Worm (Caenorhabditis elegans) whole organism, L4/young adult: ENCODE data around the gene T23E1.3.
A peak's percentile ranks its signal among the peaks of the same experiment; 100 is the strongest.
"Not testable (repeated sequence)": the region's sequence is repeated elsewhere in the genome, so short reads cannot be mapped to it uniquely, and the experiment has no call there.

Experiments
- W03F9.2 ChIP-seq: fragments of 150-350 bp; optimal IDR thresholded peaks from 2 replicates; lab custom pipeline; 2014; ENCODE audit warnings: missing biosample characterization, missing genetic modification characterization
- dao-5 ChIP-seq: sonication (generic microtip); optimal IDR thresholded peaks from 2 replicates; lab custom pipeline; 2016; ENCODE audit warnings: missing genotype, missing genetic modification characterization, moderate library complexity, missing compliant biosample characterization
- him-1 ChIP-seq: sonication (generic microtip); optimal IDR thresholded peaks from 2 replicates; lab custom pipeline; 2016; ENCODE audit warnings: missing genotype, missing genetic modification reagents, missing genetic modification characterization, missing compliant biosample characterization

Gene T23E1.3

DNA sequence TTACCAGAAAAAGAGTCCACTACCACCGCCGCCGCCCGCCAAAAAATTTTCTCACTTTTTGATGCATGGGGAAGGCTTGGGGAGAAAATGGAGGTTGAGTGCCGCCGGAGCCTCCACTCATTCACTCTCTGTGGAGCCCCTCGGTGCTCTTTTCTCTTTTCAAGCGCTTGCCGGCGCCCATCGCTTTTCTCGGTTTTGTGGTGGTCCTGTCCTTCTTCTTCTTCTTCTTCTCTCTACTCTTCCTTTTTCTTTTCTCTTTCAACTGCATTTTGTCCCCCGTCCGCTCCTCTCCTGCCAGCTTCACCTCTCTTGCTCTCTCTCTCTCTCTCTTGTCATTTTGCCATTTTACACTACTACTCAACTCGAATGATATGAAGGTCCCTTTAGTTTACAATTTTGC is 17.9 kb downstream of the T23E1.3 start:
- TF ChIP-seq him-1 (tag; lab: Kevin White, UChicago) (peak; percentile 15), dao-5 (no peak)

ce11 chrIV:3165365-3165764 is 19.7 kb downstream of the T23E1.3 start:
- no peak for TF ChIP-seq W03F9.2
- TF ChIP-seq him-1 (tag; lab: Kevin White, UChicago) = no peak
- TF ChIP-seq dao-5 = no peak

ce11 chrIV:3166896-3167295 is 21.2 kb downstream of the T23E1.3 start:
- TF ChIP-seq W03F9.2 (no peak), him-1 (tag; lab: Kevin White, UChicago) (no peak), dao-5 (no peak)

DNA sequence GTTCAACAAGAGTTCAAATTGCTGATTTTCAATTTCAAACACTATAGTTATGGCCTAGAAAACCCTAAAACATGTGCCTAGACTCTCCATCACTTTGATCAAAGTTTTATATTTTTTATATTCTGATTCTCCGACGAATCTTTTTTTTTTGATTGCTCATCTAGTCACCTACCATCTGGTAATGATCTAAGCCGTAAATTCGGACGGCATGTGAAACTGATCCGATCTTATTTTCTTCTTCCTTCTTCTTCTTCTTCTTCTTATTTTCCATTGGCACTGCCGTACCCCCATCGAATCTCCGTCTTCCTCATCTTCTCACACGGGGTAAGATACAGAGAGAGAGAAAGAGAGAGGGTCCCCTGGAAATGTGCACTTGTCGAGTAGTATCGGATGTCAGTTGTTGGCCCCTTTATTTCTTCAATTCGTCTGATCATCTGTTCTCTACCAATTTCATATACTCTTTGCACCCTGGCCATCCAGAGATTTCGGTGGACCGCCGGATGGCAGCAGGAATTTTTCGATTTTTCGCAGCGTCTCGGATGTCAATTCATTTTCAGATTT is 23.0 kb downstream of the T23E1.3 start:
- TF ChIP-seq dao-5 = no peak
- TF ChIP-seq W03F9.2 = no peak
- TF ChIP-seq him-1 (tag; lab: Kevin White, UChicago) = no peak

DNA sequence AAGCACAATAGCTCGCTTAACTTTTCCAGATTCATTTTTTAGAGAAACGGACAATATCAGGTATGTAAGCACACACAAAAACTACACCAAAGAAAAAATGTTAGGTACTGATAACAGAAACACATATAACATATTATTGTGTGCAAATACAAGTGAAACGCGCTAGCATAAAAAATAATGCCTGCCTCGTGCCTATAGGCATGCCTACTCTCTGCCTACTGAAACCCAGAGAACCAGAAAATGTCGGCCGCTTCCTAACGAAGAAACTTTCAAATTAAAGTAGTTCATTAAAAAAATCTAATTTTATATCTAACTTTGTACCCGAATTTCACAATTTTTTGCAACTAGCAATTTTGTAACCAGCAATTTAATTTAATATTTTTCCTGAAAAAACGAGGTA is 26.8 kb downstream of the T23E1.3 start, which contains the start of gene Y67D8B.1:
Y67D8B.1 (minus strand) TSS at position 101 of the 400 bp plus-strand sequence.
- TF ChIP-seq dao-5; W03F9.2; him-1 (tag; lab: Kevin White, UChicago): not testable (repeated sequence)

DNA sequence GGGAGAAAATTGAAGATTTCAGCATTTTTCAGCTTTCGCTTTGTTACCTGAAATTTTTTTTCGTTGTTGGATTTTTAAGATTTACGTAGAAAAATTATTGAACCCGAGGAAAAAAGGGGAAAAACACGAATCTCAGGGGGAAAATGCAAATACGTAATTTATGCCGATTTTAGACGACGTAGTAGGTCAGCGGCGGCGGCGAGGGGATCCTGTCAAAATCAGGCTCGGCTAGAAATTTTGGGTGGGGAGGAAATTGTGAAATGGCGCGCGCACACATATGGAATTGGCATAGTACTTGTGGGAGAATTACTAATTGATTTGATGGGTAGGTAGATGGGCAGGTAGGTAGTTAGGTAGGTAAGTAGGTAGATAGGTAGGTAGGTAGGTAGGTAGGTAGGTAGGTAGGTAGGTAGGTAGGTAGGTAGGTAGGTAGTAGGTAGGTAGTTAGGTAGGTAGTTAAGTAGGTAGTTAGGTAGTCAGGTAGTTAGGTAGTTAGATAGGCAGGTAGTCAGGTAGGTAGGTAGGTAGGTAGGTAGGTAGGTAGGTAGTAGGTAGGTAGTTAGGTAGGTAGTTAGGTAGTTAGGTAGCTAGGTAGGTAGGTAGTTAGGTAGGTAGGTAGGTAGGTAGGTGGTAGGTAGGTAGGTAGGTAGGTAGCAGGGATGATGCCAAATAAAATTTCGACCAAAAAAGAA is 30.5 kb downstream of the T23E1.3 start, which contains the start of gene nlp-81:
nlp-81 (minus strand) TSS at position 51 of the 692 bp plus-strand sequence.
- TF ChIP-seq W03F9.2 = no peak

- TF ChIP-seq him-1 (tag; lab: Kevin White, UChicago) (no peak), W03F9.2 (no peak), dao-5 (no peak)
These were observed 37.2 kb downstream of the T23E1.3 start for ce11 chrIV:3182920-3183319.

DNA sequence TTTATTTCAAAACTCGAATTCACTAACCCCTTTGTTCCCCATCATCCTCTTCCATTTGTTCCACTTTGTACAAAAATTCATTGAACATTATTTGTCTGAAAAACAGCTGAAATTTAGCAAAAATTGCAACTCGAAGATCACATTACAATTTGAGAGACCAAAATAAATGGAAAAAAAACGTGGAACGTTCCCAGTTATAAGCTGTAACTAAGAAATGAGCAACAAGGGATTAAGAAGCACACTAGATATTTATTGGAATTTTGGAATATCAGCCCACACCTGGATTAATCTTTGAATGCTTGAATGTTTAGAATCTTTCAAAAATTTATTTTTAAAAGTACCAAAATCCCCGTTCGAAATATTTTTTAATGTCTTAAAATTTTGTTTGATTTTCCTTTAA is 45.8 kb downstream of the T23E1.3 start, which contains the start of gene Y67D8B.2:
Y67D8B.2 (minus strand) TSS at position 101 of the 400 bp plus-strand sequence.
- TF ChIP-seq him-1 (tag; lab: Kevin White, UChicago) = no peak
- TF ChIP-seq dao-5 = no peak
- TF ChIP-seq W03F9.2 = no peak

DNA sequence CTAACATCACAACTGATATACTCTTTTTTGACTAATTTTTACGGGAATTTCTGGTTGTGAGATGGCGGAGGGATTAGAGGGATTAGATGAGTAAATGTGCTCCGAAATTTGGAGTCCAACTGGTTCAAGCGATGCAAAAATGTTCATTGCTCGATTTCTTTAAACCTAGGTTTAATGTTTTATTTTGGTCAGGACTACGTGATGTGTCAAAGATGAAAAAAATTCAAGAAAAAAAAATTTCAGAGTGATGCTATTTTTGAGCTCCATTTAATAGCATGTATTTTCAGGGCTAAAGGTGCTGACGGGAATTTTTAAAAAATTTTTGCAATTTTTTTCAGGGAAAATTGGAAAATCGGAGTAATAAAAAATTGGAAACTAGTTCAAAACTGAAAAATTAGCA is 50.7 kb downstream of the T23E1.3 start:
- TF ChIP-seq him-1 (tag; lab: Kevin White, UChicago) (no peak), dao-5 (no peak), W03F9.2 (no peak)
